Fruit fly (Drosophila melanogaster) whole organism: Measurements from ENCODE around the gene mRpS18C.

ENCODE experiments used
- CG8478 ChIP-seq: fragments of >200 bp; optimal IDR thresholded peaks from 2 replicates; lab custom pipeline; 2018; ENCODE audit warnings: inconsistent platforms
- Dll ChIP-seq: fragments of >200 bp; optimal IDR thresholded peaks from 2 replicates; lab custom pipeline; 2017
- EcR ChIP-seq, 2 experiments: fragments of >200 bp; optimal IDR thresholded peaks; 2 replicates each; lab custom pipeline; 2017; ENCODE audit warnings: missing biosample characterization in 2 of 2, missing genetic modification characterization in 2 of 2, missing genetic modification reagents in 2 of 2
- pan ChIP-seq: fragments of >200 bp; optimal IDR thresholded peaks from 2 replicates; lab custom pipeline; 2017
- psq ChIP-seq: fragments of >200 bp; optimal IDR thresholded peaks from 2 replicates; lab custom pipeline; 2017

- TF ChIP-seq pan (lab: Kevin White, UChicago) (no peak), psq (lab: Kevin White, UChicago) (no peak), Dll (no peak), EcR (GFP tag; optimal IDR thresholded peaks at IDR 0.05; lab: Kevin White, UChicago) (no peak), CG8478 (lab: Kevin White, UChicago) (no peak)
These were observed 38.2 kb upstream of the mRpS18C start for dm6 chr3R:30385531-30385930.
